Worm (Caenorhabditis elegans): ENCODE measurements around the gene fubl-3.

DNA sequence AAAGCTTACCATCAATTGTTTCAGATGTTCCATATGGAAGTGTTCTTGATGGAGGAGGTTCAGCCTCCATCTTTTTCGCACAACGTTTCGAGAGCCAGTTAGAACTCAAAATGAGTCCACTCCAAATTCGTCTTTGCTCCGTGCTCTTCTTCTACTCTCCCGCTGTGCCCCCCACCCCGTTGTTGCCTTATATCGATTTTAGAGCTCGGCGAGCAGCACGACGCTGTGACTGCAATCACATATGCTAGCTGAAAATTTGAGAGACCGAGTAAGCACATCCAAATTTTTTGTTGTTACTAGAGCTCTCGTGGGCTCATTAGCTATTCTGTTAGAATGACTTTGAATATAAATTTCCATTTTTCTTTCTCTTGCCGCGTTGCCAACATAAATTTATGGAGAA lies 30.6 kb downstream of the fubl-3 start, which contains the start of gene slc-17.1:
- TF ChIP-seq K12H6.12 (tag; optimal IDR thresholded peaks at IDR 0.05) (no peak), aptf-3 (GFP tag; IDR thresholded peaks at IDR 0.05) (no peak), nfya-2 (GFP tag; IDR thresholded peaks at IDR 0.05) (no peak), ceh-40 (GFP tag; IDR thresholded peaks at IDR 0.05) (no peak), hsf-1 (GFP tag; IDR thresholded peaks at IDR 0.05) (no peak), ztf-22 (GFP tag; optimal IDR thresholded peaks at IDR 0.05) (no peak), unc-62 (GFP tag; optimal IDR thresholded peaks at IDR 0.05) (no peak), F52B5.7 (tag; optimal IDR thresholded peaks at IDR 0.05) (no peak), ztf-3 (GFP tag; optimal IDR thresholded peaks at IDR 0.05) (no peak)

All from whole organism, young adult.